Worm (Caenorhabditis elegans) whole organism, L4/young adult: ENCODE data around the gene F14F8.9.

Experiments
- dao-5 ChIP-seq: sonication (generic microtip); optimal IDR thresholded peaks from 2 replicates; lab custom pipeline; 2016; ENCODE audit warnings: missing genotype, missing genetic modification characterization, moderate library complexity, missing compliant biosample characterization
- him-1 ChIP-seq: sonication (generic microtip); optimal IDR thresholded peaks from 2 replicates; lab custom pipeline; 2016; ENCODE audit warnings: missing genotype, missing genetic modification reagents, missing genetic modification characterization, missing compliant biosample characterization

DNA sequence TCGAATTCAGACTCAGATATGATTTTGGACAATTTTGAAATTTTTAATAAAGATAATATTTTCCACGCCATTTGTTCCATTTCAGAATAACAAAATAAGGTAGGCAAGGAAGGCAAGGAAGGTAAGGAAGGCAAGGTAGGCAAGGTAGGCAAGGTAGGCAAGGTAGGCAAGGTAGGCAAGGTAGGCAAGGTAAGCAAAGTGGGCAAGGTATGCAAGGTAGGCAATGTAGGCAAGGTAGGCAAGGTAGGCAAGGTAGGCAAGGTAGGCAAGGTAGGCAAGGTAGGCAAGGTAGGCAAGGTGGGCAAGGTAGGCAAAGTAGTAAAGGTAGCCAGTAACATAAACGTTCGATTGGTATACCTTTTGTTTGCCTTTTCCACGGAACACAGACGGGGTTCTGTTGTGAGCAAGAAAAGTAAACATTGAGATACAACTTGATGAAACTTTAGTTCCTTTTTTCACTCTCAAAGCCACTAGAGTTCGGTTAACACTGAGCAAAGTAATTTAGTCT lies 31.4 kb upstream of the F14F8.9 start, which contains the start of gene Y70C5C.1:
- TF ChIP-seq him-1 (no peak), dao-5 (tag; lab: Kevin White, UChicago) (no peak)
